Worm (Caenorhabditis elegans): ENCODE measurements around the gene B0304.2.
A peak's percentile ranks its signal among the peaks of the same experiment; 100 is the strongest.

- TF ChIP-seq sea-1 (GFP tag; conservative IDR thresholded peaks at IDR 0.05) (no peak), ama-1 (optimal IDR thresholded peaks at IDR 0.05) (no peak), hmg-4 (GFP tag; optimal IDR thresholded peaks at IDR 0.05) (peak; percentile 9), ets-7 (tag; optimal IDR thresholded peaks at IDR 0.05) (no peak), F13C5.2 (tag; optimal IDR thresholded peaks at IDR 0.05) (peak; percentile 32), hnd-1 (tag; optimal IDR thresholded peaks at IDR 0.05) (no peak), tra-4 (tag; optimal IDR thresholded peaks at IDR 0.05) (no peak), pes-1 (GFP tag; IDR thresholded peaks at IDR 0.05) (no peak), scrt-1 (GFP tag; IDR thresholded peaks at IDR 0.05) (no peak), ceh-36 (tag; optimal IDR thresholded peaks at IDR 0.05) (no peak), hmbx-1 (tag; optimal IDR thresholded peaks at IDR 0.05) (no peak), flt-1 (GFP tag; IDR thresholded peaks at IDR 0.05) (no peak), ceh-13 (GFP tag; optimal IDR thresholded peaks at IDR 0.05) (no peak), aly-1 (tag; optimal IDR thresholded peaks at IDR 0.05) (no peak)
Observed at ce11 chrII:4506552-4507291, 16.7 kb upstream of the B0304.2 start.
